Fruit fly (Drosophila melanogaster) whole organism, wandering third instar larva: ENCODE results near the gene okr.
A peak's percentile ranks its signal among the peaks of the same experiment; 100 is the strongest.

ENCODE experiments used
- Abd-B ChIP-seq: fragments of >200 bp; optimal IDR thresholded peaks from 2 replicates; lab custom pipeline; 2017; ENCODE audit warnings: missing biosample characterization, missing genetic modification characterization
- CG32264 ChIP-seq: fragments of 200-800 bp; sonication (Bioruptor generic); optimal IDR thresholded peaks from 2 replicates; lab custom pipeline; 2016; ENCODE audit warnings: missing biosample characterization, missing genetic modification characterization
- CG9705 ChIP-seq: fragments of 200-800 bp; sonication (Bioruptor generic); optimal IDR thresholded peaks from 2 replicates; lab custom pipeline; 2018; ENCODE audit warnings: missing biosample characterization, mild to moderate bottlenecking, missing genetic modification characterization
- Dfd ChIP-seq: fragments of >200 bp; optimal IDR thresholded peaks from 2 replicates; lab custom pipeline; 2017; ENCODE audit warnings: missing biosample characterization, missing genetic modification characterization
- Dif ChIP-seq: fragments of 200-275, 200-300 bp; sonication (Bioruptor generic); optimal IDR thresholded peaks from 2 replicates; lab custom pipeline; 2018; ENCODE audit warnings: missing biosample characterization, missing genetic modification characterization; ENCODE audit not compliant: partially characterized antibody
- GATAd ChIP-seq: sonication (Bioruptor generic); optimal IDR thresholded peaks from 2 replicates; lab custom pipeline; 2016; ENCODE audit warnings: missing biosample characterization, missing genetic modification characterization
- HLH106 ChIP-seq: fragments of 200-800 bp; optimal IDR thresholded peaks from 3 replicates; lab custom pipeline; 2019; ENCODE audit warnings: missing biosample characterization, mild to moderate bottlenecking, missing genetic modification characterization, moderate library complexity
- Hnf4 ChIP-seq: fragments of 200-800 bp; sonication (Bioruptor generic); optimal IDR thresholded peaks from 2 replicates; lab custom pipeline; 2016; ENCODE audit warnings: missing biosample characterization, mild to moderate bottlenecking, missing genetic modification characterization
- Hr83 ChIP-seq: fragments of 200-300 bp; sonication (Bioruptor generic); optimal IDR thresholded peaks from 2 replicates; lab custom pipeline; 2016; ENCODE audit warnings: missing biosample characterization, mild to moderate bottlenecking, missing genetic modification characterization, moderate library complexity; ENCODE audit not compliant: poor library complexity, severe bottlenecking
- Jra ChIP-seq: sonication (Bioruptor generic); optimal IDR thresholded peaks from 2 replicates; lab custom pipeline; 2016; ENCODE audit warnings: missing biosample characterization, missing genetic modification characterization
- Myc ChIP-seq: fragments of >200 bp; optimal IDR thresholded peaks from 2 replicates; lab custom pipeline; 2017
- N ChIP-seq: fragments of >200 bp; optimal IDR thresholded peaks from 2 replicates; lab custom pipeline; 2018; ENCODE audit warnings: missing biosample characterization, missing external identifiers, missing genetic modification characterization
- OdsH ChIP-seq: fragments of 200-800 bp; sonication (Bioruptor generic); optimal IDR thresholded peaks from 2 replicates; lab custom pipeline; 2016; ENCODE audit warnings: missing biosample characterization, mild to moderate bottlenecking, missing genetic modification characterization
- Rel ChIP-seq, 2 experiments: fragments of 200-800 bp; sonication (Bioruptor generic) in 1 of 2; optimal IDR thresholded peaks; 2 replicates in 1 of 2; 3 replicates in 1 of 2; lab custom pipeline; 2016 to 2019; ENCODE audit warnings: mild to moderate bottlenecking in 2 of 2, missing biosample characterization in 2 of 2, missing genetic modification characterization in 2 of 2, moderate library complexity in 1 of 2
- Sp1 ChIP-seq: fragments of 200-800 bp; sonication (Bioruptor generic); optimal IDR thresholded peaks from 3 replicates; lab custom pipeline; 2019; ENCODE audit warnings: missing biosample characterization, mild to moderate bottlenecking, missing genetic modification characterization, moderate library complexity
- Vsx2 ChIP-seq: fragments of 200-300, 225-300 bp; sonication (Bioruptor generic); optimal IDR thresholded peaks from 2 replicates; lab custom pipeline; 2018; ENCODE audit warnings: missing biosample characterization, missing genetic modification characterization; ENCODE audit not compliant: partially characterized antibody
- br ChIP-seq: fragments of 200-800 bp; sonication (Bioruptor generic); optimal IDR thresholded peaks from 2 replicates; lab custom pipeline; 2016; ENCODE audit warnings: missing biosample characterization, missing genetic modification characterization
- brk ChIP-seq: fragments of 200-800 bp; sonication (Bioruptor generic); optimal IDR thresholded peaks from 2 replicates; lab custom pipeline; 2016; ENCODE audit warnings: missing biosample characterization, mild to moderate bottlenecking, missing genetic modification characterization
- dl ChIP-seq, 2 experiments: fragments of 175-275, 200-275 bp in 1 of 2; fragments of 200-275 bp in 1 of 2; sonication (Bioruptor generic); optimal IDR thresholded peaks; lab custom pipeline; 2018; ENCODE audit warnings: mild to moderate bottlenecking in 2 of 2, missing biosample characterization in 2 of 2, missing genetic modification characterization in 2 of 2, moderate library complexity in 2 of 2; ENCODE audit not compliant: partially characterized antibody in 2 of 2, insufficient read depth in 1 of 2
- dmrt93B ChIP-seq: fragments of 200-800 bp; sonication (Bioruptor generic); optimal IDR thresholded peaks from 2 replicates; lab custom pipeline; 2018; ENCODE audit warnings: missing biosample characterization, mild to moderate bottlenecking, missing genetic modification characterization
- dsf ChIP-seq: sonication (Bioruptor generic); optimal IDR thresholded peaks from 2 replicates; lab custom pipeline; 2016; ENCODE audit warnings: missing biosample characterization, missing genetic modification characterization, borderline replicate concordance
- ey ChIP-seq: fragments of 200-800 bp; sonication (Bioruptor generic); optimal IDR thresholded peaks from 2 replicates; lab custom pipeline; 2016; ENCODE audit warnings: missing biosample characterization, missing genetic modification characterization
- foxo ChIP-seq, 2 experiments: fragments of 200-800 bp; sonication (Bioruptor generic); optimal IDR thresholded peaks; 2 replicates in 1 of 2; 3 replicates in 1 of 2; lab custom pipeline; 2016 to 2017; ENCODE audit warnings: missing biosample characterization in 2 of 2, missing genetic modification characterization in 2 of 2
- fru ChIP-seq: fragments of 200-800 bp; sonication (Bioruptor generic); optimal IDR thresholded peaks from 3 replicates; lab custom pipeline; 2016; ENCODE audit warnings: missing biosample characterization, mild to moderate bottlenecking, missing genetic modification characterization
- h ChIP-seq: fragments of 200-800 bp; sonication (Bioruptor generic); optimal IDR thresholded peaks from 3 replicates; lab custom pipeline; 2016; ENCODE audit warnings: missing biosample characterization, mild to moderate bottlenecking, missing genetic modification characterization
- lola ChIP-seq: fragments of >200 bp; optimal IDR thresholded peaks from 2 replicates; lab custom pipeline; 2017; ENCODE audit warnings: missing biosample characterization, missing genetic modification characterization
- psq ChIP-seq: fragments of 200-800 bp; sonication (Bioruptor generic); optimal IDR thresholded peaks from 3 replicates; lab custom pipeline; 2017; ENCODE audit warnings: missing biosample characterization, mild to moderate bottlenecking, missing genetic modification characterization, moderate library complexity
- rgr ChIP-seq: fragments of 200-800 bp; sonication (Bioruptor generic); optimal IDR thresholded peaks from 3 replicates; lab custom pipeline; 2016; ENCODE audit warnings: missing biosample characterization, mild to moderate bottlenecking, missing genetic modification characterization
- sv ChIP-seq: fragments of 200-800 bp; sonication (Bioruptor generic); optimal IDR thresholded peaks from 3 replicates; lab custom pipeline; 2016; ENCODE audit warnings: missing biosample characterization, missing genetic modification characterization

The okr gene

dm6 chr2L:2956358-2956757, 36.2 kb downstream of the okr start:
- no peak for TF ChIP-seq Hnf4 (GFP tag; lab: Kevin White, UChicago)
- no peak for TF ChIP-seq GATAd (GFP tag; lab: Kevin White, UChicago)
- TF ChIP-seq sv (GFP tag; lab: Kevin White, UChicago), result no peak

dm6 chr2L:2955659-2956058, 36.9 kb downstream of the okr start:
- no peak for TF ChIP-seq CG32264 (GFP tag; lab: Kevin White, UChicago)
- TF ChIP-seq Myc (lab: Kevin White, UChicago), result peak; percentile 57
- peak; percentile 64 for TF ChIP-seq Dif (GFP tag; lab: Kevin White, UChicago)
- peak; percentile 7 for TF ChIP-seq Hr83 (GFP tag; lab: Kevin White, UChicago)
- peak; percentile 76 for TF ChIP-seq N (GFP tag; lab: Kevin White, UChicago)

- TF ChIP-seq dsf, result no peak
- TF ChIP-seq CG9705, result no peak
- TF ChIP-seq dmrt93B (GFP tag; lab: Kevin White, UChicago), result no peak
- no peak for TF ChIP-seq Sp1
- no peak for TF ChIP-seq Jra (GFP tag; lab: Kevin White, UChicago)
- no peak for TF ChIP-seq dl (GFP tag; optimal IDR thresholded peaks at IDR 0.05; lab: Kevin White, UChicago; ENCODE audit: insufficient read depth in 1 of 2, partially characterized antibody in 2 of 2)
These were observed 38.1 kb downstream of the okr start, which contains the start of gene Rbp9 for dm6 chr2L:2954472-2954871. Rbp9 (plus strand) TSS chr2L:2954762.

dm6 chr2L:2945438-2946220, 46.9 kb downstream of the okr start:
- TF ChIP-seq Dfd (GFP tag; lab: Kevin White, UChicago) (peak; percentile 83), Myc (lab: Kevin White, UChicago) (peak; percentile 36), OdsH (GFP tag; lab: Kevin White, UChicago) (no peak), fru (GFP tag; lab: Kevin White, UChicago) (no peak), Vsx2 (no peak)

dm6 chr2L:2944509-2944908, 48.0 kb downstream of the okr start:
- peak; percentile 40 for TF ChIP-seq rgr (GFP tag; lab: Kevin White, UChicago)
- TF ChIP-seq brk (GFP tag; lab: Kevin White, UChicago), result no peak
- TF ChIP-seq dmrt93B (GFP tag; lab: Kevin White, UChicago), result no peak
- TF ChIP-seq Rel (GFP tag; optimal IDR thresholded peaks at IDR 0.05; lab: Kevin White, UChicago), result no peak
- no peak for TF ChIP-seq Rel (tag; optimal IDR thresholded peaks at IDR 0.05; lab: Kevin White, UChicago)
- no peak for TF ChIP-seq CG9705
- TF ChIP-seq psq, result peak; percentile 33
- no peak for TF ChIP-seq Sp1
- peak; percentile 0 for TF ChIP-seq ey
- TF ChIP-seq CG32264 (GFP tag; lab: Kevin White, UChicago), result no peak
- TF ChIP-seq GATAd (GFP tag; lab: Kevin White, UChicago), result no peak
- no peak for TF ChIP-seq Abd-B (GFP tag; lab: Kevin White, UChicago)
- no peak for TF ChIP-seq lola (GFP tag; lab: Kevin White, UChicago)
- TF ChIP-seq foxo (GFP tag; optimal IDR thresholded peaks at IDR 0.05; lab: Kevin White, UChicago), result peak in 1 of 2 experiments; percentile 49
- TF ChIP-seq HLH106 (tag; lab: Kevin White, UChicago), result no peak
- no peak for TF ChIP-seq sv (GFP tag; lab: Kevin White, UChicago)
- peak; percentile 23 for TF ChIP-seq br
- TF ChIP-seq N (GFP tag; lab: Kevin White, UChicago), result no peak
- TF ChIP-seq Dif (GFP tag; lab: Kevin White, UChicago), result no peak
- TF ChIP-seq fru (GFP tag; lab: Kevin White, UChicago), result peak; percentile 39
- TF ChIP-seq Dfd (GFP tag; lab: Kevin White, UChicago), result no peak
- TF ChIP-seq h (GFP tag; lab: Kevin White, UChicago), result peak; percentile 53
- TF ChIP-seq OdsH (GFP tag; lab: Kevin White, UChicago), result peak; percentile 29
- TF ChIP-seq, all 38 proteins: peak for 8
